Fruit fly (Drosophila melanogaster) whole organism, embryonic: ENCODE measurements around the gene CG9114.
A peak's percentile ranks its signal among the peaks of the same experiment; 100 is the strongest.

Source experiments
- Atf6 ChIP-seq: fragments of 200-800 bp; sonication (Bioruptor generic); IDR thresholded peaks from 2 replicates; pipeline ENCODE4 v1.3.6; 2022; ENCODE audit warnings: missing biosample characterization, missing genetic modification characterization
- CG10321 ChIP-seq: fragments of 200-800 bp; sonication (Bioruptor generic); IDR thresholded peaks from 2 replicates; pipeline ENCODE4 v1.3.6; 2022; ENCODE audit warnings: missing biosample characterization, missing genetic modification characterization
- CG10565 ChIP-seq: fragments of 200-800 bp; sonication (Bioruptor generic); optimal IDR thresholded peaks from 3 replicates; lab custom pipeline; 2016; ENCODE audit warnings: missing biosample characterization, mild to moderate bottlenecking, missing genetic modification characterization
- CG12155 ChIP-seq: fragments of 200-800 bp; sonication (Bioruptor generic); optimal IDR thresholded peaks from 3 replicates; lab custom pipeline; 2016; ENCODE audit warnings: missing biosample characterization, missing genetic modification characterization
- CG14441 ChIP-seq: fragments of 200-800 bp; sonication (Bioruptor generic); IDR thresholded peaks from 2 replicates; pipeline ENCODE4 v1.3.6; 2022; ENCODE audit warnings: missing biosample characterization, missing genetic modification characterization
- CG15073 ChIP-seq: fragments of 200-800 bp; sonication (Bioruptor generic); optimal IDR thresholded peaks from 2 replicates; lab custom pipeline; 2016; ENCODE audit warnings: missing biosample characterization, missing genetic modification characterization
- CG16815 ChIP-seq: fragments of 200-800 bp; sonication (Bioruptor generic); optimal IDR thresholded peaks from 3 replicates; lab custom pipeline; 2017; ENCODE audit warnings: missing biosample characterization, mild to moderate bottlenecking, missing genetic modification characterization
- CG17359 ChIP-seq: fragments of 200-800 bp; sonication (Bioruptor generic); optimal IDR thresholded peaks from 3 replicates; lab custom pipeline; 2018; ENCODE audit warnings: missing biosample characterization, mild to moderate bottlenecking, missing genetic modification characterization, moderate library complexity
- CG1832 ChIP-seq: fragments of 200-800 bp; sonication (Bioruptor generic); optimal IDR thresholded peaks from 2 replicates; lab custom pipeline; 2017; ENCODE audit warnings: missing biosample characterization, mild to moderate bottlenecking, missing genetic modification characterization, inconsistent platforms
- CG18599 ChIP-seq: fragments of 200-800 bp; sonication (Bioruptor generic); optimal IDR thresholded peaks from 3 replicates; lab custom pipeline; 2017; ENCODE audit warnings: missing biosample characterization, missing genetic modification characterization, mild to moderate bottlenecking, moderate library complexity, missing genetic modification reagents
- CG4707 ChIP-seq: fragments of 200-800 bp; sonication (Bioruptor generic); optimal IDR thresholded peaks from 2 replicates; lab custom pipeline; 2018; ENCODE audit warnings: missing biosample characterization, mild to moderate bottlenecking, missing genetic modification characterization, moderate library complexity
- CG5953 ChIP-seq: fragments of 200-800 bp; sonication (Bioruptor generic); IDR thresholded peaks from 2 replicates; pipeline ENCODE4 v1.3.6; 2022; ENCODE audit warnings: missing biosample characterization, missing genetic modification characterization
- CG7745 ChIP-seq: fragments of 200-800 bp; sonication (Bioruptor generic); optimal IDR thresholded peaks from 2 replicates; lab custom pipeline; 2018; ENCODE audit warnings: missing biosample characterization, mild to moderate bottlenecking, missing genetic modification characterization, moderate library complexity
- CG7839 ChIP-seq: fragments of 200-800 bp; sonication (Bioruptor generic); optimal IDR thresholded peaks from 3 replicates; lab custom pipeline; 2018; ENCODE audit warnings: missing biosample characterization, mild to moderate bottlenecking, missing genetic modification characterization, moderate library complexity
- CG8281 ChIP-seq: fragments of 200-800 bp; sonication (Bioruptor generic); optimal IDR thresholded peaks from 2 replicates; lab custom pipeline; 2018; ENCODE audit warnings: missing biosample characterization, mild to moderate bottlenecking, missing genetic modification characterization, moderate library complexity
- CG9215 ChIP-seq: fragments of 200-800 bp; sonication (Bioruptor generic); IDR thresholded peaks from 2 replicates; pipeline ENCODE4 v1.3.6; 2022; ENCODE audit warnings: missing biosample characterization, missing genetic modification characterization
- CG9437 ChIP-seq: fragments of 200-800 bp; sonication (Bioruptor generic); optimal IDR thresholded peaks from 2 replicates; lab custom pipeline; 2018; ENCODE audit warnings: missing biosample characterization, mild to moderate bottlenecking, missing genetic modification characterization
- CG9797 ChIP-seq: fragments of 200-800 bp; sonication (Bioruptor generic); optimal IDR thresholded peaks from 3 replicates; lab custom pipeline; 2018; ENCODE audit warnings: missing biosample characterization, mild to moderate bottlenecking, missing genetic modification characterization
- CG9817 ChIP-seq: fragments of 200-800 bp; sonication (Bioruptor generic); optimal IDR thresholded peaks from 2 replicates; lab custom pipeline; 2018; ENCODE audit warnings: missing biosample characterization, mild to moderate bottlenecking, missing genetic modification characterization, moderate library complexity
- CoRest ChIP-seq: fragments of 200-800 bp; sonication (Bioruptor generic); optimal IDR thresholded peaks from 3 replicates; lab custom pipeline; 2018; ENCODE audit warnings: missing biosample characterization, mild to moderate bottlenecking, missing genetic modification characterization, moderate library complexity
- Dad ChIP-seq: fragments of 200-800 bp; sonication (Bioruptor generic); optimal IDR thresholded peaks from 3 replicates; lab custom pipeline; 2016; ENCODE audit warnings: missing biosample characterization, missing genetic modification characterization
- Eip74EF ChIP-seq, 2 experiments: fragments of 200-800 bp in 1 of 2; fragments of >200 bp in 1 of 2; sonication (Bioruptor generic) in 1 of 2; optimal IDR thresholded peaks; 2 replicates each; lab custom pipeline; 2017 to 2019; ENCODE audit warnings: missing biosample characterization in 2 of 2, missing genetic modification characterization in 2 of 2, mild to moderate bottlenecking in 1 of 2, moderate library complexity in 1 of 2
- Elba2 ChIP-seq: fragments of 200-800 bp; sonication (Bioruptor generic); optimal IDR thresholded peaks from 3 replicates; lab custom pipeline; 2016; ENCODE audit warnings: missing biosample characterization, missing genetic modification characterization
- Fer2 ChIP-seq: fragments of 200-800 bp; sonication (Bioruptor generic); optimal IDR thresholded peaks from 2 replicates; lab custom pipeline; 2018; ENCODE audit warnings: missing biosample characterization, mild to moderate bottlenecking, missing genetic modification characterization, moderate library complexity
- HLH4C ChIP-seq: fragments of 200-800 bp; sonication (Bioruptor generic); IDR thresholded peaks from 3 replicates; pipeline ENCODE4 v1.3.6; 2022; ENCODE audit warnings: missing biosample characterization, missing genetic modification characterization; ENCODE audit not compliant: partially characterized antibody
- HLHmδ ChIP-seq: fragments of 200-800 bp; sonication (Bioruptor generic); optimal IDR thresholded peaks from 2 replicates; lab custom pipeline; 2018; ENCODE audit warnings: missing biosample characterization, mild to moderate bottlenecking, missing genetic modification characterization, moderate library complexity
- HmgZ ChIP-seq: fragments of 200-800 bp; sonication (Bioruptor generic); optimal IDR thresholded peaks from 2 replicates; lab custom pipeline; 2018; ENCODE audit warnings: missing biosample characterization, mild to moderate bottlenecking, missing genetic modification characterization
- Hr3 ChIP-seq: fragments of 200-800 bp; sonication (Bioruptor generic); optimal IDR thresholded peaks from 3 replicates; lab custom pipeline; 2016; ENCODE audit warnings: missing biosample characterization, missing genetic modification characterization
- Lpt ChIP-seq: fragments of >200 bp; optimal IDR thresholded peaks from 2 replicates; lab custom pipeline; 2018; ENCODE audit warnings: missing biosample characterization, missing genetic modification characterization
- TFAM ChIP-seq: fragments of 200-800 bp; sonication (Bioruptor generic); optimal IDR thresholded peaks from 2 replicates; lab custom pipeline; 2017; ENCODE audit warnings: missing biosample characterization, missing genetic modification characterization, inconsistent platforms
- YL-1 ChIP-seq: fragments of 200-800 bp; sonication (Bioruptor generic); optimal IDR thresholded peaks from 3 replicates; lab custom pipeline; 2017; ENCODE audit warnings: missing biosample characterization, mild to moderate bottlenecking, missing genetic modification characterization
- ac ChIP-seq: fragments of 200-800 bp; sonication (Bioruptor generic); optimal IDR thresholded peaks from 3 replicates; lab custom pipeline; 2017; ENCODE audit warnings: missing biosample characterization, mild to moderate bottlenecking, missing genetic modification characterization
- ash1 ChIP-seq: fragments of 200-800 bp; sonication (Bioruptor generic); optimal IDR thresholded peaks from 2 replicates; lab custom pipeline; 2018; ENCODE audit warnings: missing biosample characterization, mild to moderate bottlenecking, missing genetic modification characterization
- bowl ChIP-seq: fragments of 200-800 bp; sonication (Bioruptor generic); IDR thresholded peaks from 2 replicates; pipeline ENCODE4 v1.3.6; 2022; ENCODE audit warnings: missing biosample characterization, missing genetic modification characterization
- br ChIP-seq: fragments of >200 bp; optimal IDR thresholded peaks from 2 replicates; lab custom pipeline; 2017
- dan ChIP-seq: fragments of 200-800 bp; sonication (Bioruptor generic); IDR thresholded peaks from 2 replicates; pipeline ENCODE4 v1.3.6; 2022; ENCODE audit warnings: missing biosample characterization, missing genetic modification characterization
- dpn ChIP-seq, 2 experiments: fragments of 200-800 bp; sonication (Bioruptor generic); optimal IDR thresholded peaks; 3 replicates each; lab custom pipeline; 2016; ENCODE audit warnings: missing biosample characterization in 2 of 2, missing genetic modification characterization in 2 of 2
- emc ChIP-seq: fragments of 200-800 bp; sonication (Bioruptor generic); optimal IDR thresholded peaks from 2 replicates; lab custom pipeline; 2016; ENCODE audit warnings: missing biosample characterization, missing genetic modification characterization
- ewg ChIP-seq: fragments of 200-800 bp; sonication (Bioruptor generic); optimal IDR thresholded peaks from 3 replicates; lab custom pipeline; 2017; ENCODE audit warnings: mild to moderate bottlenecking, missing biosample characterization, missing genetic modification reagents, missing genetic modification characterization
- gcm2 ChIP-seq: fragments of 200-800 bp; sonication (Bioruptor generic); optimal IDR thresholded peaks from 2 replicates; lab custom pipeline; 2016; ENCODE audit warnings: missing biosample characterization, missing genetic modification characterization
- jigr1 ChIP-seq: fragments of 200-800 bp; sonication (Bioruptor generic); IDR thresholded peaks from 3 replicates; pipeline ENCODE4 v1.3.6; 2022; ENCODE audit warnings: missing biosample characterization, missing genetic modification characterization
- pnt ChIP-seq: fragments of 200-800 bp; sonication (Bioruptor generic); optimal IDR thresholded peaks from 3 replicates; lab custom pipeline; 2016; ENCODE audit warnings: missing biosample characterization, missing genetic modification characterization
- repo ChIP-seq: fragments of 200-800 bp; sonication (Bioruptor generic); optimal IDR thresholded peaks from 2 replicates; lab custom pipeline; 2016; ENCODE audit warnings: missing biosample characterization, missing genetic modification characterization
- schlank ChIP-seq: fragments of 200-800 bp; sonication (Bioruptor generic); optimal IDR thresholded peaks from 2 replicates; lab custom pipeline; 2018; ENCODE audit warnings: missing biosample characterization, mild to moderate bottlenecking, missing genetic modification characterization
- sd ChIP-seq: fragments of 200-800 bp; sonication (Bioruptor generic); optimal IDR thresholded peaks from 3 replicates; lab custom pipeline; 2018; ENCODE audit warnings: missing biosample characterization, mild to moderate bottlenecking, missing genetic modification characterization, moderate library complexity
- sens ChIP-seq: fragments of 200-800 bp; sonication (Bioruptor generic); peaks from one replicate; lab custom pipeline; 2016; ENCODE audit warnings: missing biosample characterization, missing genetic modification characterization
- tap ChIP-seq: fragments of 200-800 bp; optimal IDR thresholded peaks from 3 replicates; lab custom pipeline; 2019; ENCODE audit warnings: missing biosample characterization, mild to moderate bottlenecking, missing genetic modification characterization, moderate library complexity
- twi ChIP-seq: fragments of 200-800 bp; optimal IDR thresholded peaks from 2 replicates; lab custom pipeline; 2019; ENCODE audit warnings: missing biosample characterization, mild to moderate bottlenecking, missing genetic modification characterization, moderate library complexity
- zen2 ChIP-seq: fragments of 200-800 bp; sonication (Bioruptor generic); IDR thresholded peaks from 3 replicates; pipeline ENCODE4 v1.3.6; 2022; ENCODE audit warnings: missing biosample characterization, missing genetic modification characterization; ENCODE audit not compliant: partially characterized antibody

Gene CG9114

DNA sequence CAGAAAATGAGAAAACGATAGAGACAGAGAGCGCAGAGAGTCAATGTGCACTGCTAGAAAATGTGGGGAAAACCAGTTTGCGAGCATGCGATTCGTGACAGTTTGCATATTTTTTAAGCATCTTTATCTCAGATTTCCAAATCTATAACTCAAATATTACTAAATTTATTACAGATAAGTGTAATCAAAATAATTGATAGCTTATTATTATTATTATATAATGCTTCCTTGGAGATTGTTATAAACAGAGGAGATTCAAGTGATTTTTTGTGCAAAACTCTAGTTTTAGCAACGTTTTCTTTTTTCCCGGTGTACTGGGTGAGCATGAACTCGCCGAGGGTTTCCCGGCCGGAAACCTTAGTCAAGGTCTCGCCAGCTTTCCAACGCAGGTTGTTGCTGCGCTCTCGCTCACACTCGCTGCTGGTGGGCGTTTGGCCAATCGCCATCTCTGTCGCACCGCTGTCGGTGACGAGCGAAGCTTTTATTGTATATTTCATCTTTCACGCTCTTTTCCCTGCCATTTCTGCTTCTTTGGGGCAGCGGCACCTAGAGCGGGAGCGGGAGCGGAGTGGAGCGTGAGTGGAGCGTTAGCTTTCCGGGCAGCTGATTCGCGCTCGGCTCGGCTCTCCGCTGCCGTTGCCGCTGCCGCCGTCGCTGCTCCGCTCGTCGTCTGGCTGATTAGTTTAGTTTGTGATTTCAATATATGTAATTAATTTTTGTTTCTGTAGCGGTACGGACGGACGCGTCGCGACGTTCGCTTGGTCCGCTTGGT, 34.5 kb downstream of the CG9114 start (continued):
- TF ChIP-seq Lpt (GFP tag; lab: Kevin White, UChicago) (no peak), repo (peak; percentile 44), CG10321 (GFP tag; lab: Robert Waterston, UW) (peak; percentile 87), CG7745 (tag; lab: Kevin White, UChicago) (no peak), CG9215 (GFP tag; lab: Robert Waterston, UW) (peak; percentile 98), zen2 (GFP tag; lab: Robert Waterston, UW) (peak; percentile 39; the same call in 2 of the 3 replicates), pnt (GFP tag; lab: Kevin White, UChicago) (peak; percentile 76), CG1832 (GFP tag; lab: Kevin White, UChicago) (peak; percentile 87), CG9797 (peak; percentile 48), twi (tag; lab: Kevin White, UChicago) (peak; percentile 93), sd (tag; lab: Kevin White, UChicago) (peak; percentile 91), HLH4C (GFP tag; lab: Robert Waterston, UW) (no peak), CG9437 (GFP tag; lab: Kevin White, UChicago) (peak; percentile 95), br (lab: Kevin White, UChicago) (no peak), CG8281 (peak; percentile 90), CG10565 (GFP tag; lab: Kevin White, UChicago) (peak; percentile 72), CG17359 (tag; lab: Kevin White, UChicago) (peak; percentile 97), CG12155 (GFP tag; lab: Kevin White, UChicago) (peak; percentile 93), ash1 (peak; percentile 65), CG18599 (GFP tag; lab: Kevin White, UChicago) (peak; percentile 98), schlank (tag; lab: Kevin White, UChicago) (peak; percentile 90), bowl (GFP tag; lab: Robert Waterston, UW) (peak; percentile 85), HLHmδ (GFP tag; lab: Kevin White, UChicago) (peak; percentile 5), CG14441 (GFP tag; lab: Robert Waterston, UW) (peak; percentile 96), Atf6 (GFP tag; lab: Robert Waterston, UW) (peak; percentile 98), CG16815 (GFP tag; lab: Kevin White, UChicago) (peak; percentile 92), TFAM (GFP tag; lab: Kevin White, UChicago) (peak; percentile 73), ac (GFP tag; lab: Kevin White, UChicago) (no peak), CoRest (tag; lab: Kevin White, UChicago) (peak; percentile 99), sens (GFP tag; lab: Kevin White, UChicago) (peak; percentile 96), Fer2 (tag; lab: Kevin White, UChicago) (peak; percentile 96), Elba2 (GFP tag; lab: Kevin White, UChicago) (no peak), jigr1 (GFP tag; lab: Robert Waterston, UW) (peak; percentile 97), HmgZ (tag; lab: Kevin White, UChicago) (peak; percentile 97), tap (tag; lab: Kevin White, UChicago) (peak; percentile 96), ewg (GFP tag; lab: Kevin White, UChicago) (peak; percentile 95), CG5953 (GFP tag; lab: Robert Waterston, UW) (peak; percentile 91), CG4707 (GFP tag; lab: Kevin White, UChicago) (peak; percentile 85), CG15073 (peak; percentile 79), Hr3 (GFP tag; lab: Kevin White, UChicago) (peak; percentile 97), gcm2 (peak; percentile 83), dan (peak; percentile 63; the same call in 1 of the 2 replicates), Eip74EF (GFP tag; optimal IDR thresholded peaks at IDR 0.05; lab: Kevin White, UChicago) (peak in 1 of 2 experiments; percentile 98), YL-1 (peak; percentile 88), Dad (GFP tag; lab: Kevin White, UChicago) (peak; percentile 72), emc (GFP tag; lab: Kevin White, UChicago) (peak; percentile 52), CG7839 (tag; lab: Kevin White, UChicago) (peak; percentile 99), CG9817 (tag; lab: Kevin White, UChicago) (peak; percentile 97), dpn (GFP tag; optimal IDR thresholded peaks at IDR 0.05; lab: Kevin White, UChicago) (peak; percentile 80 to 96)
